Worm (Caenorhabditis elegans) whole organism, L3 larva: ENCODE data around the gene Y43F8B.12.

Experiments used
- ZK546.5 ChIP-seq: sonication (generic microtip); optimal IDR thresholded peaks from 2 replicates; lab custom pipeline; 2017; ENCODE audit warnings: missing biosample characterization, missing genetic modification characterization
- aly-2 ChIP-seq: fragments of 150-350 bp; optimal IDR thresholded peaks from 2 replicates; lab custom pipeline; 2014; ENCODE audit warnings: missing biosample characterization, missing genetic modification characterization
- ama-1 ChIP-seq: fragments of 150-350 bp; optimal IDR thresholded peaks from 2 replicates; lab custom pipeline; 2018
- ceh-82 ChIP-seq: fragments of 150-350 bp; optimal IDR thresholded peaks from 2 replicates; lab custom pipeline; 2014; ENCODE audit warnings: missing biosample characterization, missing genetic modification characterization
- ceh-9 ChIP-seq: sonication (generic microtip); optimal IDR thresholded peaks from 2 replicates; lab custom pipeline; 2018; ENCODE audit warnings: missing biosample characterization, missing genetic modification characterization
- daf-12 ChIP-seq: fragments of 150-350 bp; optimal IDR thresholded peaks from 2 replicates; lab custom pipeline; 2014; ENCODE audit warnings: missing biosample characterization, missing genetic modification reagents, missing genetic modification characterization
- egl-5 ChIP-seq: fragments of 150-350 bp; optimal IDR thresholded peaks from 2 replicates; lab custom pipeline; 2017; ENCODE audit warnings: missing biosample characterization, missing genetic modification reagents, missing genetic modification characterization, inconsistent platforms
- elt-2 ChIP-seq: sonication (generic microtip); optimal IDR thresholded peaks from 2 replicates; lab custom pipeline; 2016; ENCODE audit warnings: missing genetic modification reagents, mild to moderate bottlenecking, missing genetic modification characterization, missing compliant biosample characterization
- elt-3 ChIP-seq, 3 experiments: fragments of 150-350 bp in 1 of 3; sonication (generic microtip) in 2 of 3; optimal IDR thresholded peaks; 2 replicates in 2 of 3; 4 replicates in 1 of 3; lab custom pipeline; 2014 to 2017; ENCODE audit warnings: missing biosample characterization in 3 of 3, missing genetic modification characterization in 3 of 3
- eor-1 ChIP-seq, 2 experiments: fragments of 150-350 bp; optimal IDR thresholded peaks; 2 replicates each; lab custom pipeline; 2014 to 2018; ENCODE audit warnings: missing biosample characterization in 2 of 2, missing genetic modification characterization in 2 of 2
- fkh-2 ChIP-seq: fragments of 150-350 bp; optimal IDR thresholded peaks from 2 replicates; lab custom pipeline; 2014; ENCODE audit warnings: missing biosample characterization, missing genetic modification reagents, missing genetic modification characterization
- fos-1 ChIP-seq: fragments of 150-350 bp; optimal IDR thresholded peaks from 2 replicates; lab custom pipeline; 2014; ENCODE audit warnings: missing biosample characterization, missing genetic modification characterization
- jun-1 ChIP-seq: fragments of 150-350 bp; optimal IDR thresholded peaks from 2 replicates; lab custom pipeline; 2014; ENCODE audit warnings: missing biosample characterization, missing genetic modification reagents, missing genetic modification characterization
- lin-15B ChIP-seq: fragments of 150-350 bp; optimal IDR thresholded peaks from 2 replicates; lab custom pipeline; 2014; ENCODE audit warnings: missing biosample characterization, missing genetic modification characterization
- lsy-12 ChIP-seq: sonication (generic microtip); optimal IDR thresholded peaks from 2 replicates; lab custom pipeline; 2016; ENCODE audit warnings: mild to moderate bottlenecking, missing genetic modification characterization, missing compliant biosample characterization
- mdl-1 ChIP-seq: fragments of 150-350 bp; optimal IDR thresholded peaks from 2 replicates; lab custom pipeline; 2014; ENCODE audit warnings: missing biosample characterization, missing genetic modification characterization
- mml-1 ChIP-seq: fragments of 150-350 bp; sonication (generic microtip); optimal IDR thresholded peaks from 3 replicates; lab custom pipeline; 2014; ENCODE audit warnings: missing biosample characterization, missing genetic modification characterization
- nhr-11 ChIP-seq: fragments of 150-350 bp; optimal IDR thresholded peaks from 2 replicates; lab custom pipeline; 2014; ENCODE audit warnings: missing biosample characterization, missing genetic modification characterization
- nhr-12 ChIP-seq: fragments of 150-350 bp; optimal IDR thresholded peaks from 2 replicates; lab custom pipeline; 2014; ENCODE audit warnings: missing biosample characterization, missing genetic modification characterization
- nhr-23 ChIP-seq: fragments of 150-350 bp; optimal IDR thresholded peaks from 2 replicates; lab custom pipeline; 2014; ENCODE audit warnings: missing biosample characterization, missing genetic modification reagents, missing genetic modification characterization
- nhr-25 ChIP-seq: sonication (generic microtip); optimal IDR thresholded peaks from 2 replicates; lab custom pipeline; 2017; ENCODE audit warnings: missing biosample characterization, missing genetic modification characterization
- nhr-28 ChIP-seq: fragments of 150-350 bp; optimal IDR thresholded peaks from 2 replicates; lab custom pipeline; 2014; ENCODE audit warnings: missing biosample characterization, missing genetic modification characterization
- nhr-43 ChIP-seq: sonication (generic microtip); optimal IDR thresholded peaks from 2 replicates; lab custom pipeline; 2016; ENCODE audit warnings: mild to moderate bottlenecking, missing genetic modification characterization, missing compliant biosample characterization; ENCODE audit not compliant: poor library complexity, severe bottlenecking
- nhr-67 ChIP-seq: fragments of 150-350 bp; optimal IDR thresholded peaks from 2 replicates; lab custom pipeline; 2014; ENCODE audit warnings: missing biosample characterization, missing genetic modification characterization
- nhr-76 ChIP-seq: fragments of 150-350 bp; sonication (generic microtip); optimal IDR thresholded peaks from 5 replicates; lab custom pipeline; 2014; ENCODE audit warnings: missing biosample characterization, missing genetic modification characterization
- nhr-77 ChIP-seq: fragments of 150-350 bp; optimal IDR thresholded peaks from 2 replicates; lab custom pipeline; 2014; ENCODE audit warnings: missing biosample characterization, missing genetic modification characterization
- pqm-1 ChIP-seq: fragments of 150-350 bp; optimal IDR thresholded peaks from 2 replicates; lab custom pipeline; 2017; ENCODE audit warnings: missing biosample characterization, missing genetic modification characterization, inconsistent platforms
- sea-2 ChIP-seq: fragments of 150-350 bp; sonication (generic microtip); optimal IDR thresholded peaks from 4 replicates; lab custom pipeline; 2014; ENCODE audit warnings: missing biosample characterization, missing genetic modification reagents, missing genetic modification characterization
- skn-1 ChIP-seq: fragments of 150-350 bp; optimal IDR thresholded peaks from 2 replicates; lab custom pipeline; 2014; ENCODE audit warnings: missing biosample characterization, missing genetic modification characterization
- snpc-4 ChIP-seq: fragments of 150-350 bp; optimal IDR thresholded peaks from 2 replicates; lab custom pipeline; 2014; ENCODE audit warnings: missing biosample characterization, missing genetic modification characterization
- unc-39 ChIP-seq: sonication (generic microtip); optimal IDR thresholded peaks from 4 replicates; lab custom pipeline; 2017; ENCODE audit warnings: missing biosample characterization, missing genetic modification characterization
- unc-62 ChIP-seq: fragments of 150-350 bp; sonication (generic microtip); optimal IDR thresholded peaks from 4 replicates; lab custom pipeline; 2014; ENCODE audit warnings: missing biosample characterization, missing genetic modification reagents, missing genetic modification characterization
- zag-1 ChIP-seq: fragments of 150-350 bp; optimal IDR thresholded peaks from 2 replicates; lab custom pipeline; 2014; ENCODE audit warnings: missing biosample characterization, missing genetic modification characterization
- ztf-4 ChIP-seq: fragments of 150-350 bp; optimal IDR thresholded peaks from 2 replicates; lab custom pipeline; 2014; ENCODE audit warnings: missing biosample characterization, missing genetic modification characterization

Gene Y43F8B.12

DNA sequence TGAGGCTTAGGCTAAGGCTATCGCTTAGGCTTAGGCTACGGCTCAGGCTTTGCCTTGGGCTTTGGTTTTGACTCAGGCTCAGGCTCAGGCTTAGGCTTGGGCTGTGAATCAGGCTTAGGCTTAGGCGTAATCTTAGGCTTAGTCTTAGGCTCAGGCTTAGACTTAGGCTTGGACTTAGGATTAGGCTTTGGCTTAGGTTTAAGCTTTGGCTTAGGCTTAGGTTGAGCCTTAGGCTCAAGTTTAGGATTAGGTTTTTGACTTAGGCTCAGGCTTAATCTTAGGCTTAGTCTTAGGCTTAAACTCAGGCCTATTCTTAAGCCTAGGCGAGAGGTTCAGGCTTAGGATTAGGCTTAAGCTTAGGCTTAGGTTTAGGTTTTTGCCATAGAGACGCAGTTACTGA lies 42.2 kb downstream of the Y43F8B.12 start:
- no peak for TF ChIP-seq egl-5 (tag; lab: Kevin White, UChicago)
- no peak for TF ChIP-seq ZK546.5 (tag; lab: Kevin White, UChicago)
- TF ChIP-seq mdl-1 (tag; lab: Kevin White, UChicago): no peak
- TF ChIP-seq nhr-12: no peak
- no peak for TF ChIP-seq lin-15B (tag; lab: Kevin White, UChicago)
- TF ChIP-seq snpc-4 (tag; lab: Kevin White, UChicago): no peak
- TF ChIP-seq nhr-76 (tag; lab: Kevin White, UChicago): no peak
- no peak for TF ChIP-seq jun-1
- TF ChIP-seq sea-2 (GFP tag; lab: Kevin White, UChicago): no peak
- no peak for TF ChIP-seq lsy-12 (tag; lab: Kevin White, UChicago)
- TF ChIP-seq nhr-67: no peak
- no peak for TF ChIP-seq fos-1
- TF ChIP-seq nhr-43 (tag; lab: Kevin White, UChicago): no peak
- TF ChIP-seq ceh-9: no peak
- TF ChIP-seq skn-1 (tag; lab: Kevin White, UChicago): no peak
- TF ChIP-seq, all 47 proteins: peak for 0

DNA sequence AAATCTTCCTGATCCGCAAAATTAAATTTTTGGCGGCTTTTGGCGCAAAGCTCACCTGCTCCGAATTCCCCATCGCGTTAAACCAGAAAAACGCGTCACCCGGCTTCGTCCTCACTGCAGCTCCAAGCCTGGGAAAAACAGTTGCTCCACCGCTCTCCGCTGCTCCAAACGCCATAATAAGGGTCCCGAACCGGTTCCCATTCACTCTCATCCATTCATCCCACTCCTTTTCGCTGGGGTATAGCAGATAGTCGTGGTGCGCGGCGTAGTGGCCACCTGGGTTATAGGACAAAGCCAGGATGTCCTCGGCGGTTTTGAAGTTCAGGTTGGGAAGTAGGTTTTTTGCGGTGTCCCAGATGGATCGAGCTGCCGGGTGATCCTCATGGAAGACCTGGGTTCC lies 42.7 kb downstream of the Y43F8B.12 start:
- TF ChIP-seq nhr-23 (tag; lab: Kevin White, UChicago) (no peak), aly-2 (tag; lab: Kevin White, UChicago) (no peak), nhr-12 (no peak), ceh-82 (tag; lab: Kevin White, UChicago) (no peak), elt-3 (tag; optimal IDR thresholded peaks at IDR 0.05; lab: Kevin White, UChicago) (no peak), mml-1 (no peak), nhr-28 (tag; lab: Kevin White, UChicago) (no peak), nhr-77 (tag; lab: Kevin White, UChicago) (no peak), unc-39 (tag; lab: Kevin White, UChicago) (no peak), nhr-25 (tag; lab: Kevin White, UChicago) (no peak)

DNA sequence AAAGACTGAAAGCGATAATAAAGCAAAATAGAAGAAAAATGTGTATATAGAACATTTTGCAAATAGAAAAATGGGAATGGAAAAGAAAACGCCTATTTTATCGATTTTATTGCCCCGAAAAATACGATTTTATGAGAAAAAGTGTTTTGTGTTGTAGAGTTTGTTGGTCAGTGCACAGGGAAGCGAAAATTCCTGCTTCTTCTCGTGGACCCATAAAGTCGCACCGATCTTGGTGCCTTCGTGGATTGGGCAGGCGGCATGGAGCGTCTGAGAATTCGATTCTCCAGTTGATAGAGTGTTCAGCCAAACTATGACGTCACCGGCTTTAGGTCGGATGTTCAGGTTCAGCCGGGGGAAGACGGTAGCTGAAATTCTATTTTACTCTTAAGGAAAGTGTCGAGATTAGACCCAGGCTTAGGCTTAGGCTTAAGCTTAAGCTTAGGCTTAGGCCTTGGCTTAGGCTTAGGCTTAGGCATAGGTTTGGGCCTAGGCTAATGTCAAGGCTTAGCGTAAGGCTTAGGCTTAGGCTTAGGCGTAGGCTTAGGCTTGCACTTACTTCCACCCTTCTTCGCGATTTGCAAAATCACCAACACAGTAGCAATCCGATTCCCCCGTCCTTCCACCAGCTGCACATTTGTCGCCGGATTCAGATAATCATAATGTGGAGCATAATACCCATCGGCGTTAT lies 44.2 kb downstream of the Y43F8B.12 start, which contains the start of gene Y43F8B.19:
TSS of gene Y43F8B.19 (minus strand) at position 51 of the 688 bp plus-strand sequence.
- no peak for TF ChIP-seq zag-1 (tag; lab: Kevin White, UChicago)
- TF ChIP-seq skn-1 (tag; lab: Kevin White, UChicago): no peak
- no peak for TF ChIP-seq mdl-1 (tag; lab: Kevin White, UChicago)
- TF ChIP-seq daf-12 (tag; lab: Kevin White, UChicago): no peak
- no peak for TF ChIP-seq nhr-67
- TF ChIP-seq eor-1 (tag; optimal IDR thresholded peaks at IDR 0.05; lab: Kevin White, UChicago): no peak
- TF ChIP-seq, all 47 proteins: peak for 0

DNA sequence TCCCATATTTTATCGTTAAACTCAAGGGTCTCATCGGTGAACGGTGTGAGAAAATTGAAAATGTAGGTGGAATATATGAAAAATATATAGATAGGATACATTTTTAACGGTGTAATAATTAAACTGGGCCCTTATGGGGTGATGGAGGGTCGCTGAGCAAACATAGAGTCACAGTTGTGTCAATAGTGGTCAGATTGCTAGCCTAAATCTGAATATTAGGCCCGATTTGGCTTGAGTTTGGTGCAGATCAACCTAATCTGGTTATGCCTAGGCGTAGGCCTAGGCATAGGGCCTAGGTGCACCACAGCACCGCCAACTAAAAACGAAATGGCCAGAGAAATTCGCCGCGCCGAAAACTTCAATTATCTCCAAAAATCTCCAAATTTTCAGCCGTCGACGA lies 45.4 kb downstream of the Y43F8B.12 start, which contains the start of gene phy-4:
TSS of gene phy-4 (minus strand) at position 101 of the 400 bp plus-strand sequence.
- TF ChIP-seq ztf-4 (tag; lab: Kevin White, UChicago) (no peak), nhr-28 (tag; lab: Kevin White, UChicago) (no peak), ama-1 (no peak), ceh-82 (tag; lab: Kevin White, UChicago) (no peak), lsy-12 (tag; lab: Kevin White, UChicago) (no peak), nhr-11 (tag; lab: Kevin White, UChicago) (no peak), fos-1 (no peak), pqm-1 (tag; lab: Kevin White, UChicago) (no peak), fkh-2 (tag; lab: Kevin White, UChicago) (no peak), unc-62 (no peak)

DNA sequence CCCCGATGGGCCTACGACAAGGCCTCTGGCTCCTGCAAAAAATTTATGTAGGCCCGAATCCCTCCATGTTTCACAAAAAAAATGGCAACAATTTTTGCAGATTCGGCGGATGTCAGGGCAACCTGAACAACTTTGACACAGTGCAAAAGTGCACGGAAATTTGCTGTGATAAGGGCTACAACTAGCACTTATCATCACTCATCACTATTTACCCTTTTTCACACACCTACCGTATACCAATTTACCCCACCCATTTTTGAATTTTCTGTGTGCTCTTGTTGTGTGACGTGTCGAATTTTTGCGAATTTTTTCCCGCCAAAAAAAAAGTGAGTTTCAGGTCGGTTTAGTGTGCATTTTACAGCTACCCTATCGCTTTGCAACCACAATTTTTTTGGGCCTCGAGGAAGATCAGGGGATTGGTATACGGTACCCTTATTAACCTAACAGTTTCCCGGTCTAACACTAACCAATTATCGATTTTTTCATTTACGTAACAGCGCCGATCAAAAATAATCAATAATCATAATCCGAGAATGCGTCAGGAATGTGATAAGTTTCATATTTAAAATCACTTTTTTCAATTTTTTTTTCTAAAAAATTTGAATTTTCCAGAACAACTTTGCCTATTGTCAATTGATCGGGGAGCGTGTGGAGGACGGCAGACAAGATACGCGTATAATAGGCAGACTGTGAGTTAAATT lies 50.4 kb downstream of the Y43F8B.12 start:
- TF ChIP-seq lsy-12 (tag; lab: Kevin White, UChicago): no peak
- peak; percentile 29 for TF ChIP-seq elt-2 (tag; lab: Kevin White, UChicago)
- peak; percentile 4 for TF ChIP-seq pqm-1 (tag; lab: Kevin White, UChicago)
